Fruit fly (Drosophila melanogaster) whole organism, prepupa: ENCODE measurements around the gene CG6765.

Experiments
- Blimp-1 ChIP-seq: fragments of 200-800 bp; sonication (Bioruptor generic); optimal IDR thresholded peaks from 3 replicates; lab custom pipeline; 2017; ENCODE audit warnings: missing biosample characterization, missing genetic modification characterization, mild to moderate bottlenecking, moderate library complexity, missing genetic modification reagents
- CG11294 ChIP-seq: fragments of 200-800 bp; sonication (Bioruptor generic); IDR thresholded peaks from 2 replicates; pipeline ENCODE4 v1.3.6; 2022; ENCODE audit warnings: missing biosample characterization, missing genetic modification characterization
- CG3032 ChIP-seq: fragments of 200-800 bp; optimal IDR thresholded peaks from 2 replicates; lab custom pipeline; 2019; ENCODE audit warnings: missing biosample characterization, mild to moderate bottlenecking, missing genetic modification characterization, moderate library complexity
- CG32006 ChIP-seq: fragments of 200-800 bp; sonication (Bioruptor generic); optimal IDR thresholded peaks from 3 replicates; lab custom pipeline; 2017; ENCODE audit warnings: missing biosample characterization, mild to moderate bottlenecking, missing genetic modification characterization
- Hr39 ChIP-seq: fragments of 200-800 bp; sonication (Bioruptor generic); optimal IDR thresholded peaks from 2 replicates; lab custom pipeline; 2016; ENCODE audit warnings: missing biosample characterization, missing genetic modification characterization
- cyc ChIP-seq: fragments of 200-800 bp; sonication (Bioruptor generic); optimal IDR thresholded peaks from 3 replicates; lab custom pipeline; 2016; ENCODE audit warnings: missing biosample characterization, missing genetic modification characterization

dm6 chr3L:8518516-8519087 lies 6.0 kb downstream of the CG6765 start, which contains the start of gene GstO3:
- TF ChIP-seq CG11294 (no peak), Blimp-1 (no peak), CG3032 (tag; lab: Kevin White, UChicago) (no peak), CG32006 (GFP tag; lab: Kevin White, UChicago) (no peak), Hr39 (GFP tag; lab: Kevin White, UChicago) (no peak), cyc (no peak)
